Worm (Caenorhabditis elegans) whole organism, mixed stage, embryonic: ENCODE measurements around the gene Y48E1C.4.

Experiments used
- bed-3 ChIP-seq: fragments of 200-800 bp; sonication (Bioruptor generic); optimal IDR thresholded peaks from 3 replicates; lab custom pipeline; 2018; ENCODE audit warnings: mild to moderate bottlenecking, missing genetic modification characterization, moderate library complexity, missing compliant biosample characterization
- hlh-1 ChIP-seq: fragments of 150-350 bp; optimal IDR thresholded peaks from 2 replicates; lab custom pipeline; 2014; ENCODE audit warnings: missing biosample characterization, missing genetic modification reagents, missing genetic modification characterization
- lin-13 ChIP-seq: fragments of 150-350 bp; optimal IDR thresholded peaks from 2 replicates; lab custom pipeline; 2014; ENCODE audit warnings: missing biosample characterization, missing genetic modification characterization
- lsy-2 ChIP-seq: fragments of 150-350 bp; optimal IDR thresholded peaks from 2 replicates; lab custom pipeline; 2014; ENCODE audit warnings: missing biosample characterization, missing genetic modification characterization
- mab-5 ChIP-seq: fragments of 150-350 bp; optimal IDR thresholded peaks from 2 replicates; lab custom pipeline; 2014; ENCODE audit warnings: missing biosample characterization, missing genetic modification characterization
- mep-1 ChIP-seq: fragments of 150-350 bp; optimal IDR thresholded peaks from 2 replicates; lab custom pipeline; 2017; ENCODE audit warnings: missing biosample characterization, missing genetic modification reagents, missing genetic modification characterization, inconsistent platforms
- nhr-12 ChIP-seq: fragments of 150-350 bp; optimal IDR thresholded peaks from 2 replicates; lab custom pipeline; 2014; ENCODE audit warnings: missing biosample characterization, missing genetic modification characterization
- nhr-28 ChIP-seq: fragments of 150-350 bp; optimal IDR thresholded peaks from 2 replicates; lab custom pipeline; 2014; ENCODE audit warnings: missing biosample characterization, missing genetic modification characterization
- nhr-76 ChIP-seq: sonication (generic microtip); optimal IDR thresholded peaks from 2 replicates; lab custom pipeline; 2017; ENCODE audit warnings: missing biosample characterization, missing genetic modification characterization
- snpc-4 ChIP-seq: fragments of 150-350 bp; optimal IDR thresholded peaks from 2 replicates; lab custom pipeline; 2014; ENCODE audit warnings: missing biosample characterization, missing genetic modification characterization
- unc-39 ChIP-seq: fragments of 150-350 bp; optimal IDR thresholded peaks from 2 replicates; lab custom pipeline; 2014; ENCODE audit warnings: missing biosample characterization, missing genetic modification characterization

DNA sequence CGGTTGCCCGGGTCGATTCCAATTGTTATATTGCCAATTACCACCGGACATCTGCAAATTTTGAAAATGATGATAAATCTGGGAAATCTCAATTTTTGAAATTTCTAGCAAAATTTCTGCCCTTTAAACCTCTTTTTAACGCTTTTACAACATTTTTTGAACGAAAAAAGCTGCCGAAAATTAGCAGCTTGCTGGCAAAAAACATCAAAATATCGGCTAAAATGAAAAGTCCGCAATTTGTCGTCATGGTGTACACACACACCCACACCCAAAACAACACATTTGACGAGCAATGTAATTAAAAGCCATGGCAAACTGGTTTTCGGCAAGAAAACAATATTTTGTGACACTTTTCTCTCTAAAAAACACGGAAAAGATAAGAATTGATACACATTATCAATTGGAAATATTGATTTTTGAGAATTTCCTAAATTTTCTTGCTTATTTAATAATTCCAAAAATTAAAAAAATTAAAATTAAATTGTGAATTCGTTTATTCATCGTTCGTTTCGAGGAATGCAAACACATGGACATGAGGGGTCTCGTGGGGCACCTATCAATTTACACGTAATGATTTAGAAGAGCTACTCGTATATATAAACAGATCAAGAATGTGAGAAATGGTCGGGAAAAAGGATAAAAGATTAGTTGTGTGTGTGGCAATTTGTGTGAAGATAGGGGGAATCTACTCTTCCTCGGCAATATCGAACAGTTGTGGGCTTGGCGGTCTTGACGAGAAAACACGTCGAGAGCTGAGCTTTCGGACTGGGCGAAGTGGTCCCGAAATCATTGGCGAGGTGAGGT, 24.2 kb upstream of the Y48E1C.4 start, which contains the start of gene pqn-27:
- TF ChIP-seq snpc-4 (no peak), lsy-2 (tag; lab: Kevin White, UChicago) (peak; percentile 59), mep-1 (tag; lab: Kevin White, UChicago) (peak; percentile 50), bed-3 (GFP tag; lab: Kevin White, UChicago) (no peak), mab-5 (peak; percentile 44), hlh-1 (tag; lab: Kevin White, UChicago) (peak; percentile 18), nhr-76 (tag; lab: Kevin White, UChicago) (no peak), lin-13 (tag; lab: Kevin White, UChicago) (no peak), nhr-28 (tag; lab: Kevin White, UChicago) (no peak), nhr-12 (tag; lab: Kevin White, UChicago) (no peak), unc-39 (tag; lab: Kevin White, UChicago) (no peak)
